Fruit fly (Drosophila melanogaster) whole organism, prepupa: Measurements from ENCODE around the gene CG42784.
A peak's percentile ranks its signal among the peaks of the same experiment; 100 is the strongest.

Experiments used
- CG10669 ChIP-seq: fragments of 200-800 bp; sonication (Bioruptor generic); optimal IDR thresholded peaks from 3 replicates; lab custom pipeline; 2018; ENCODE audit warnings: missing biosample characterization, mild to moderate bottlenecking, missing genetic modification characterization, moderate library complexity
- CG11294 ChIP-seq: fragments of 200-800 bp; sonication (Bioruptor generic); IDR thresholded peaks from 2 replicates; pipeline ENCODE4 v1.3.6; 2022; ENCODE audit warnings: missing biosample characterization, missing genetic modification characterization
- CG11902 ChIP-seq: fragments of 200-800 bp; sonication (Bioruptor generic); optimal IDR thresholded peaks from 3 replicates; lab custom pipeline; 2016; ENCODE audit warnings: missing biosample characterization, missing genetic modification characterization
- CG15336 ChIP-seq: fragments of 200-800 bp; sonication (Bioruptor generic); IDR thresholded peaks from 2 replicates; pipeline ENCODE4 v1.3.6; 2022; ENCODE audit warnings: missing biosample characterization, missing genetic modification characterization
- CG1621 ChIP-seq: fragments of 200-800 bp; sonication (Bioruptor generic); optimal IDR thresholded peaks from 3 replicates; lab custom pipeline; 2018; ENCODE audit warnings: missing biosample characterization, mild to moderate bottlenecking, missing genetic modification characterization
- CG16779 ChIP-seq: fragments of 200-800 bp; sonication (Bioruptor generic); optimal IDR thresholded peaks from 3 replicates; lab custom pipeline; 2017; ENCODE audit warnings: missing biosample characterization, mild to moderate bottlenecking, missing genetic modification characterization
- CG3032 ChIP-seq: fragments of 200-800 bp; optimal IDR thresholded peaks from 2 replicates; lab custom pipeline; 2019; ENCODE audit warnings: missing biosample characterization, mild to moderate bottlenecking, missing genetic modification characterization, moderate library complexity
- CG31627 ChIP-seq: fragments of 200-800 bp; sonication (Bioruptor generic); optimal IDR thresholded peaks from 3 replicates; lab custom pipeline; 2016; ENCODE audit warnings: missing biosample characterization, missing genetic modification characterization
- CG32006 ChIP-seq: fragments of 200-800 bp; sonication (Bioruptor generic); optimal IDR thresholded peaks from 3 replicates; lab custom pipeline; 2017; ENCODE audit warnings: missing biosample characterization, mild to moderate bottlenecking, missing genetic modification characterization
- CG34406 ChIP-seq: fragments of 200-800 bp; sonication (Bioruptor generic); optimal IDR thresholded peaks from 3 replicates; lab custom pipeline; 2016; ENCODE audit warnings: missing biosample characterization, missing genetic modification characterization
- CG3919 ChIP-seq: fragments of 200-800 bp; sonication (Bioruptor generic); optimal IDR thresholded peaks from 3 replicates; lab custom pipeline; 2016; ENCODE audit warnings: missing biosample characterization, missing genetic modification characterization
- CG4318 ChIP-seq: fragments of 200-800 bp; sonication (Bioruptor generic); optimal IDR thresholded peaks from 3 replicates; lab custom pipeline; 2017; ENCODE audit warnings: missing biosample characterization, mild to moderate bottlenecking, missing genetic modification characterization
- CG6163 ChIP-seq: fragments of 200-800 bp; sonication (Bioruptor generic); IDR thresholded peaks from 3 replicates; pipeline ENCODE4 v1.3.6; 2022; ENCODE audit warnings: missing biosample characterization, missing genetic modification characterization
- CG6276 ChIP-seq: fragments of 200-800 bp; sonication (Bioruptor generic); optimal IDR thresholded peaks from 2 replicates; lab custom pipeline; 2017; ENCODE audit warnings: missing biosample characterization, mild to moderate bottlenecking, missing genetic modification characterization
- CG6792 ChIP-seq: fragments of 200-800 bp; sonication (Bioruptor generic); optimal IDR thresholded peaks from 3 replicates; lab custom pipeline; 2016; ENCODE audit warnings: missing biosample characterization, missing genetic modification characterization
- CG6854 ChIP-seq: fragments of 200-800 bp; sonication (Bioruptor generic); optimal IDR thresholded peaks from 2 replicates; lab custom pipeline; 2017; ENCODE audit warnings: missing biosample characterization, mild to moderate bottlenecking, missing genetic modification characterization
- CG8119 ChIP-seq: fragments of 200-800 bp; sonication (Bioruptor generic); IDR thresholded peaks from 3 replicates; pipeline ENCODE4 v1.3.6; 2022; ENCODE audit warnings: missing biosample characterization, missing genetic modification characterization
- CG8319 ChIP-seq: fragments of 200-800 bp; sonication (Bioruptor generic); optimal IDR thresholded peaks from 3 replicates; lab custom pipeline; 2016; ENCODE audit warnings: missing biosample characterization, missing genetic modification characterization
- CG8632 ChIP-seq: fragments of 200-800 bp; sonication (Bioruptor generic); optimal IDR thresholded peaks from 3 replicates; lab custom pipeline; 2016; ENCODE audit warnings: missing biosample characterization, missing genetic modification characterization
- CG9139 ChIP-seq: fragments of 200-800 bp; sonication (Bioruptor generic); optimal IDR thresholded peaks from 3 replicates; lab custom pipeline; 2017; ENCODE audit warnings: missing biosample characterization, mild to moderate bottlenecking, missing genetic modification characterization
- Eip75B ChIP-seq: fragments of 200-800 bp; sonication (Bioruptor generic); optimal IDR thresholded peaks from 3 replicates; lab custom pipeline; 2016; ENCODE audit warnings: missing biosample characterization, missing genetic modification characterization
- Eip78C ChIP-seq: fragments of 200-800 bp; sonication (Bioruptor generic); peaks from one replicate; lab custom pipeline; 2016; ENCODE audit warnings: missing biosample characterization, missing genetic modification characterization
- Ets21C ChIP-seq: fragments of 200-800 bp; sonication (Bioruptor generic); optimal IDR thresholded peaks from 3 replicates; lab custom pipeline; 2016; ENCODE audit warnings: missing biosample characterization, missing genetic modification characterization
- Ets96B ChIP-seq: fragments of 200-800 bp; optimal IDR thresholded peaks from 2 replicates; lab custom pipeline; 2019; ENCODE audit warnings: missing biosample characterization, mild to moderate bottlenecking, missing genetic modification characterization, moderate library complexity
- Hr38 ChIP-seq: sonication (Bioruptor generic); optimal IDR thresholded peaks from 2 replicates; lab custom pipeline; 2016; ENCODE audit warnings: missing biosample characterization, missing genetic modification characterization
- Lpt ChIP-seq: fragments of 200-800 bp; sonication (Bioruptor generic); optimal IDR thresholded peaks from 3 replicates; lab custom pipeline; 2016; ENCODE audit warnings: missing biosample characterization, missing genetic modification characterization
- Met ChIP-seq: fragments of 200-800 bp; sonication (Bioruptor generic); optimal IDR thresholded peaks from 3 replicates; lab custom pipeline; 2016; ENCODE audit warnings: missing biosample characterization, missing genetic modification characterization
- OdsH ChIP-seq: fragments of 200-800 bp; sonication (Bioruptor generic); optimal IDR thresholded peaks from 3 replicates; lab custom pipeline; 2016; ENCODE audit warnings: missing biosample characterization, missing genetic modification characterization
- Smox ChIP-seq: fragments of 200-800 bp; sonication (Bioruptor generic); optimal IDR thresholded peaks from 3 replicates; lab custom pipeline; 2016; ENCODE audit warnings: missing biosample characterization, missing genetic modification characterization
- Sox102F ChIP-seq: fragments of 200-800 bp; sonication (Bioruptor generic); optimal IDR thresholded peaks from 2 replicates; lab custom pipeline; 2016; ENCODE audit warnings: missing biosample characterization, mild to moderate bottlenecking, missing genetic modification characterization
- Sox15 ChIP-seq: fragments of 200-800 bp; sonication (Bioruptor generic); optimal IDR thresholded peaks from 3 replicates; lab custom pipeline; 2016; ENCODE audit warnings: missing biosample characterization, missing genetic modification characterization
- acj6 ChIP-seq: fragments of 200-800 bp; sonication (Bioruptor generic); optimal IDR thresholded peaks from 3 replicates; lab custom pipeline; 2016; ENCODE audit warnings: missing biosample characterization, missing genetic modification characterization
- dac ChIP-seq: fragments of 200-800 bp; sonication (Bioruptor generic); optimal IDR thresholded peaks from 2 replicates; lab custom pipeline; 2017; ENCODE audit warnings: missing biosample characterization, mild to moderate bottlenecking, missing genetic modification characterization
- dsx ChIP-seq: fragments of 200-800 bp; optimal IDR thresholded peaks from 3 replicates; lab custom pipeline; 2019; ENCODE audit warnings: missing biosample characterization, mild to moderate bottlenecking, missing genetic modification characterization, moderate library complexity; ENCODE audit not compliant: poor library complexity, severe bottlenecking
- eg ChIP-seq: fragments of 200-800 bp; sonication (Bioruptor generic); IDR thresholded peaks from 3 replicates; pipeline ENCODE4 v1.3.6; 2022; ENCODE audit warnings: missing biosample characterization, missing genetic modification characterization
- fd59A ChIP-seq: fragments of 200-800 bp; sonication (Bioruptor generic); optimal IDR thresholded peaks from 2 replicates; lab custom pipeline; 2017; ENCODE audit warnings: missing biosample characterization, mild to moderate bottlenecking, missing genetic modification characterization, missing genetic modification reagents
- fd85E ChIP-seq: fragments of 200-800 bp; sonication (Bioruptor generic); optimal IDR thresholded peaks from 3 replicates; lab custom pipeline; 2016; ENCODE audit warnings: missing biosample characterization, missing genetic modification characterization
- fkh ChIP-seq: fragments of 200-800 bp; sonication (Bioruptor generic); optimal IDR thresholded peaks from 3 replicates; lab custom pipeline; 2017; ENCODE audit warnings: missing biosample characterization, mild to moderate bottlenecking, missing genetic modification characterization, moderate library complexity
- lz ChIP-seq: fragments of 200-800 bp; sonication (Bioruptor generic); optimal IDR thresholded peaks from 3 replicates; lab custom pipeline; 2016; ENCODE audit warnings: missing biosample characterization, missing genetic modification characterization
- net ChIP-seq: fragments of 200-800 bp; sonication (Bioruptor generic); optimal IDR thresholded peaks from 3 replicates; lab custom pipeline; 2016; ENCODE audit warnings: missing biosample characterization, missing genetic modification characterization
- pdm3 ChIP-seq: fragments of 200-800 bp; sonication (Bioruptor generic); optimal IDR thresholded peaks from 3 replicates; lab custom pipeline; 2016; ENCODE audit warnings: missing biosample characterization, missing genetic modification characterization
- salr ChIP-seq, 2 experiments: fragments of 200-800 bp; sonication (Bioruptor generic); optimal IDR thresholded peaks; 3 replicates each; lab custom pipeline; 2016 to 2018; ENCODE audit warnings: missing biosample characterization in 2 of 2, missing genetic modification characterization in 2 of 2, mild to moderate bottlenecking in 1 of 2
- spab ChIP-seq: fragments of 200-800 bp; sonication (Bioruptor generic); optimal IDR thresholded peaks from 2 replicates; lab custom pipeline; 2017; ENCODE audit warnings: missing biosample characterization, mild to moderate bottlenecking, missing genetic modification characterization, missing genetic modification reagents
- ss ChIP-seq, 2 experiments: fragments of 200-800 bp; sonication (Bioruptor generic); optimal IDR thresholded peaks; 2 replicates in 1 of 2; 3 replicates in 1 of 2; lab custom pipeline; 2017 to 2018; ENCODE audit warnings: mild to moderate bottlenecking in 2 of 2, missing biosample characterization in 2 of 2, missing genetic modification characterization in 2 of 2, moderate library complexity in 1 of 2
- topi ChIP-seq: fragments of 200-800 bp; sonication (Bioruptor generic); optimal IDR thresholded peaks from 3 replicates; lab custom pipeline; 2016; ENCODE audit warnings: missing biosample characterization, missing genetic modification characterization

CG42784 gene

DNA sequence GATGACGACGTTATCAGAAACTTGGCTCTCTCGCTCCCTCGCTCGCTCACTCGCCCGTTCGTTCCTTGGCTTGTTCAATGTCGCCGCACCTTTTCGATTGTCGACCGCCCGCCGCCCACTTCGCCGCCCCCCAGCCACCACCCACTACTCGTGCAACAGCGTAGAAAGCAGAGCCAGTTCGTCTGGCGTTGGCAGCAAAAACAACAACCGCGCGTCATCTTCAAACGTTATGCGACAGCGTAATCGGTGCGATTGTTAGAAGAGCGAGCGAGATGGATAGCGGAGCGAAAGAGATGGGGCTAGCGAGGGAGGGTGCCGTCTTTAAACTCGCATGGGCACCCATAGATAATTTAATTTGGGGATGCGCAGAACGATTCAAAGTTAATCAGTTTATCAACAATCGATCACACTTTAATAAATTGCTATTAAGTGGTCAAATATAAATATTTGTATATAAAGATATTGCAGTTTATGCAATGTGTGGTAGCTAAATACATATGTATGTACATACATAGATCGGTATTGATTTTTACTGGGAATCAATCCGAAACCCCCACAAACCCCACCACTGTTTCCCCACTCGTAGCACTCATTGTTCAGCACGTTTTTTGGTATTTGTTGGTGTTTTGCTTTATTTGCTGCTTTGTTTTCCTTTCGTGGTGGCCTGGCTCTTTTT, 99.2 kb downstream of the CG42784 start (continued):
- TF ChIP-seq CG32006 (GFP tag; lab: Kevin White, UChicago) = peak; percentile 83
- TF ChIP-seq Hr38 = no peak
- no peak for TF ChIP-seq CG1621 (tag; lab: Kevin White, UChicago)
- TF ChIP-seq acj6 (GFP tag; lab: Kevin White, UChicago) = peak; percentile 74
- TF ChIP-seq net (GFP tag; lab: Kevin White, UChicago) = no peak
- TF ChIP-seq fd85E = no peak
- peak; percentile 39 for TF ChIP-seq CG6854
- TF ChIP-seq topi = peak; percentile 55
- peak; percentile 58 for TF ChIP-seq eg (GFP tag; lab: Robert Waterston, UW)
- TF ChIP-seq Eip78C (GFP tag; lab: Kevin White, UChicago) = peak; percentile 75
- peak; percentile 37 for TF ChIP-seq CG8632
- peak; percentile 68 for TF ChIP-seq pdm3 (GFP tag; lab: Kevin White, UChicago)
- peak; percentile 71 for TF ChIP-seq CG6792
- TF ChIP-seq Met (GFP tag; lab: Kevin White, UChicago) = peak; percentile 87
- TF ChIP-seq CG34406 = peak; percentile 55
- TF ChIP-seq Ets21C = peak; percentile 63
- TF ChIP-seq CG15336 (GFP tag; lab: Robert Waterston, UW) = peak; percentile 78
- peak; percentile 67 for TF ChIP-seq Sox15 (GFP tag; lab: Kevin White, UChicago)
- no peak for TF ChIP-seq CG3032 (tag; lab: Kevin White, UChicago)
- peak; percentile 84 for TF ChIP-seq Smox (GFP tag; lab: Kevin White, UChicago)
- TF ChIP-seq CG11902 (GFP tag; lab: Kevin White, UChicago) = peak; percentile 7
- TF ChIP-seq Lpt (GFP tag; lab: Kevin White, UChicago) = peak; percentile 34
- peak; percentile 77 for TF ChIP-seq Sox102F (GFP tag; lab: Kevin White, UChicago)
- TF ChIP-seq ss (GFP tag; optimal IDR thresholded peaks at IDR 0.05; lab: Kevin White, UChicago) = no peak
- TF ChIP-seq CG31627 = peak; percentile 84
- peak; percentile 45 for TF ChIP-seq fkh (GFP tag; lab: Kevin White, UChicago)
- TF ChIP-seq dac (GFP tag; lab: Kevin White, UChicago) = peak; percentile 29
- peak; percentile 73 for TF ChIP-seq OdsH (GFP tag; lab: Kevin White, UChicago)
- TF ChIP-seq CG8319 (GFP tag; lab: Kevin White, UChicago) = no peak
- no peak for TF ChIP-seq spab (GFP tag; lab: Kevin White, UChicago)
- TF ChIP-seq Ets96B (tag; lab: Kevin White, UChicago) = no peak
- TF ChIP-seq CG11294 (GFP tag; lab: Robert Waterston, UW) = peak; percentile 66; the same call in 1 of the 2 replicates
- TF ChIP-seq fd59A (GFP tag; lab: Kevin White, UChicago) = no peak
- TF ChIP-seq salr (GFP tag; optimal IDR thresholded peaks at IDR 0.05; lab: Kevin White, UChicago) = no peak

DNA sequence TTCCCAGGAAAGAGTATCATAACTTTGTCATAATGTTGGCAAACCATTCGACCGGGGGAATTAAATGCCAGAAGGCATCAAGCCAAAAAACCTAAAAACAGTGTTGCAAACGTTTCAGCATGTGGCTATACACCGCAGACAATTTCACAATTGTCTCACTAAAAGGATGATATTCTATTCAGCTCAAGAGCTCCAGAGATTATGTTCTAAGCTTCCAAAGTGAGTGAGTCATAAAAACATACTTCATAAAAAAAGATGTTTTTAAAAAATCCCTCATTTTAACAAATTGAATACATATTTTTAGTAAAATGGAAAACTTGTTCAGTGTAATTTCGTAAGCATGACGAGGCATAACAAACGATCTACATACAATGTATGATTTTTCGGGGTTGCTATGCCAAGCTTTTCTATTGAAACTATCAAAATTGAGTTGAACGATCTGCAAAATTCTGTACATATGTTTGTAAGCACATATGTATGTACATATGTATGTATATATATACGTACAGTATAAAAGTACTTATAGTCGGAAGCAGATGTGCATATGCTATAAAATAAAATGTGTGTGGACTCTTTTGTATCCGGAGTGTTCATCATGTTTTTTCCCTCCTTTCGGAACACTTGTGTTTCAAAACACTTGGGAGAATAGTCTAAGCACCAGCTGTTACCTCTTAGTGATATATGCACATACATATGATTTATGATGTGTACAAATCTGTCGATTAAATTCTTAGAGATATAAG, 99.9 kb downstream of the CG42784 start:
- TF ChIP-seq CG6163 (GFP tag; lab: Robert Waterston, UW) = peak; percentile 78
- TF ChIP-seq CG6276 = no peak
- no peak for TF ChIP-seq Ets21C
- TF ChIP-seq spab (GFP tag; lab: Kevin White, UChicago) = peak; percentile 15
- TF ChIP-seq Eip75B = peak; percentile 22
- TF ChIP-seq CG6854 = no peak
- peak; percentile 79 for TF ChIP-seq Eip78C (GFP tag; lab: Kevin White, UChicago)
- TF ChIP-seq topi = peak; percentile 44
- no peak for TF ChIP-seq salr (GFP tag; optimal IDR thresholded peaks at IDR 0.05; lab: Kevin White, UChicago)
- no peak for TF ChIP-seq CG32006 (GFP tag; lab: Kevin White, UChicago)
- no peak for TF ChIP-seq CG31627
- TF ChIP-seq CG9139 (GFP tag; lab: Kevin White, UChicago) = no peak
- TF ChIP-seq CG4318 = no peak
- no peak for TF ChIP-seq Hr38
- no peak for TF ChIP-seq OdsH (GFP tag; lab: Kevin White, UChicago)
- no peak for TF ChIP-seq Smox (GFP tag; lab: Kevin White, UChicago)
- peak; percentile 38 for TF ChIP-seq CG10669
- TF ChIP-seq dac (GFP tag; lab: Kevin White, UChicago) = no peak
- peak; percentile 64 for TF ChIP-seq CG3919 (GFP tag; lab: Kevin White, UChicago)
- TF ChIP-seq lz (GFP tag; lab: Kevin White, UChicago) = no peak
- TF ChIP-seq CG8119 = 0 out of 3 replicates have a peak, but pooled peaks have one; percentile 9
- TF ChIP-seq CG16779 (tag; lab: Kevin White, UChicago) = no peak
- no peak for TF ChIP-seq CG8319 (GFP tag; lab: Kevin White, UChicago)
- TF ChIP-seq fd85E = no peak
- no peak for TF ChIP-seq net (GFP tag; lab: Kevin White, UChicago)
- TF ChIP-seq fkh (GFP tag; lab: Kevin White, UChicago) = no peak
- TF ChIP-seq eg (GFP tag; lab: Robert Waterston, UW) = peak; percentile 70
- no peak for TF ChIP-seq CG34406
- TF ChIP-seq Sox15 (GFP tag; lab: Kevin White, UChicago) = no peak
- TF ChIP-seq dsx = peak; percentile 59
- peak; percentile 10 for TF ChIP-seq CG3032 (tag; lab: Kevin White, UChicago)
